Worm (Caenorhabditis elegans): Measurements from ENCODE around the gene flp-20.

The flp-20 gene

DNA sequence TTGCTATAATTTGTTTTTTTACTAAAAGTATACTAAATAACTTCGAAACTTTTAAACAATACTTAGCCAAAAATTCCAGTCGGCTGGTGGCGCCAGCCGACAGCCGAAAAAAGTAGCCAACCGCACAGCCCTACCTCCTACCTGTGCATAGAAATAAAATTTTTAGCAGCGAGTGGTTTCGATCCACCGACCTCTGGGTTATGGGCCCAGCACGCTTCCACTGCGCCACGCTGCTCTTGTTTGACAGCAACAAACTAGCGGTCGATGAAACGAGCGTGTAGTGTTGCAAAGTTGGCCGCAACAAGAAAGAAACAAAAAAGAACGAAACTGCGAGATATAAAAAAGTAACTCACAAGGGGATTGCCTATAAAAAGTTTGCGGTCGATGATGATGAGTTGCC is 23.3 kb upstream of the flp-20 start (continued):
- TF ChIP-seq xnd-1 (tag; optimal IDR thresholded peaks at IDR 0.05) (no peak), mxl-1 (tag; optimal IDR thresholded peaks at IDR 0.05) (peak; percentile 84), hmg-20 (GFP tag; IDR thresholded peaks at IDR 0.05) (no peak), efl-1 (GFP tag; optimal IDR thresholded peaks at IDR 0.05) (no peak), lin-54 (GFP tag; optimal IDR thresholded peaks at IDR 0.05) (peak; percentile 8), ceh-100 (GFP tag; IDR thresholded peaks at IDR 0.05) (0 out of 2 replicates have a peak, but pooled peaks have one; percentile 25), ama-1 (optimal IDR thresholded peaks at IDR 0.05) (no peak), ama-1 (GFP tag; optimal IDR thresholded peaks at IDR 0.05) (peak in 1 of 2 experiments; percentile 39), nhr-120 (GFP tag; IDR thresholded peaks at IDR 0.05) (no peak), B0261.1 (tag; optimal IDR thresholded peaks at IDR 0.05) (peak; percentile 84), madf-10 (tag; optimal IDR thresholded peaks at IDR 0.05) (peak; percentile 49), F39B2.1 (GFP tag; IDR thresholded peaks at IDR 0.05) (0 out of 2 replicates have a peak, but pooled peaks have one; percentile 41)

DNA sequence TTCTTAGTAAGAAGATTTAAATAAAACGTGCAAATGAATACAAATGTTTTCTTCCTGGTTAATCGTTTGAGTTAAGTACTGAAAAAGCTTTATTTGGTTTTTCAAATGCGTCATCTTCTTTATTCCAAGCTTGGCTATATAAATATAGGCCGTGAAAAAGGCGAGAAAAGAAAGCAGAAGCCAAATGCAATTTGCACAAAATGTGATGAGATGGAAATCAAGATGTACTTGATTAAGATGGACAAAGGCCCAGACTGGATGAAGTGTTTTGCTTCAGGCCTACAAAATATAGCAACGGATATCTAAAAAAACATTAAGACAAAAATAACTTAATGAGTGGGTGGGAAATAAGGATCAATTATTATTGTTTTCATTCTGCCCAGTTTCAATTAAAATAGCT is 22.5 kb upstream of the flp-20 start:
- TF ChIP-seq ZK185.1 (tag; optimal IDR thresholded peaks at IDR 0.05; ENCODE audit: poor library complexity, severe bottlenecking) (no peak), cebp-2 (GFP tag; IDR thresholded peaks at IDR 0.05) (no peak), hlh-12 (tag; optimal IDR thresholded peaks at IDR 0.05) (no peak), athp-1 (tag; optimal IDR thresholded peaks at IDR 0.05) (no peak), F23B12.7 (tag; optimal IDR thresholded peaks at IDR 0.05; ENCODE audit: insufficient read depth) (no peak), rcor-1 (GFP tag; IDR thresholded peaks at IDR 0.05) (no peak), sdz-38 (tag; optimal IDR thresholded peaks at IDR 0.05) (no peak), B0261.1 (tag; optimal IDR thresholded peaks at IDR 0.05) (no peak), B0336.3 (GFP tag; IDR thresholded peaks at IDR 0.05) (no peak), snpc-3.4 (tag; optimal IDR thresholded peaks at IDR 0.05) (no peak), nhr-120 (GFP tag; IDR thresholded peaks at IDR 0.05) (no peak), mes-4 (tag; optimal IDR thresholded peaks at IDR 0.05) (no peak), pbrm-1 (GFP tag; IDR thresholded peaks at IDR 0.05) (no peak), sea-2 (GFP tag; IDR thresholded peaks at IDR 0.05) (no peak), F57C9.4 (tag; optimal IDR thresholded peaks at IDR 0.05) (no peak), bed-1 (GFP tag; IDR thresholded peaks at IDR 0.05) (no peak), nhr-90 (tag; optimal IDR thresholded peaks at IDR 0.05) (no peak), him-1 (tag; optimal IDR thresholded peaks at IDR 0.05) (no peak)

DNA sequence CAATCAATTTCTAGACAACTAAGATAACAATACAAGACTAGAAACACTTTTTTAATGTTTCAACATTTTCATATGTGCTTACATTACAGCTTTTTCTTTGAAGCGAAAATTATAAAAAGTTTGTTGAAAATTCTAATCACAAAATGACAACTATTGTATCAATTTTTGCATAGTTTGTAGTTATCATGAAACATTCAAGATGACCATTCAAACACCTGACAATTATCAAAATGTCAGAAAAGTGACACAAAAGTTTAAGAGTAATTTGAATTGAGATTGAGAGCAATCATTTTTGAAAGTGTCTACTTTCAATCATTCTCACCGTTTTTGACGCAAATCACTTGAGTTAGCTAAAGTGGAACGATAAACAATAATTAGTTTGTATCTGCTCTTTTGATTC is 20.2 kb upstream of the flp-20 start:
- no peak for TF ChIP-seq hmg-20 (GFP tag; IDR thresholded peaks at IDR 0.05)
- TF ChIP-seq nhr-80 (tag; optimal IDR thresholded peaks at IDR 0.05) = peak; percentile 57

DNA sequence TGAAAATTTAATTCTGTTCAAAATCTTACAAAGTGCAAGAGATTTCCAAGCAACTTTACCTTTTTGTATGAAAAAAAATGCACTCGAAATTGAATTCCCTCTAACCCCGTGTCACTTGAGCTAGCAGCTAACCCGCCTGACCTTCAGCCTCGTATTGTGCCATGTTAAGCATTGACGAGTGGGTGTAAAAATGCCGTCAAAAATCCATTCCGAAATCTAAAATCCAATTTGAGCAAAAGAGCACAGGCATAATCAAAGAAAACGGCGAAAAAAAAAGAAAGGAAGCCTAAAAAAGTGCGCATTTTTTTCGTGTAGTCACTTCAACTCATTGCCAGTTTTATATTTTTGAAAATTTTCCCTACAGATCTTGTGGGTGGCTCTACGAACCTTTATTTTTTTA is 14.8 kb upstream of the flp-20 start, which contains the start of gene pkc-2:
Gene pkc-2 (plus strand): TSS at position 318 of the 400 bp plus-strand sequence.
- no peak for TF ChIP-seq attf-3 (GFP tag; conservative IDR thresholded peaks at IDR 0.05)
- TF ChIP-seq B0261.1 (tag; optimal IDR thresholded peaks at IDR 0.05) = no peak

DNA sequence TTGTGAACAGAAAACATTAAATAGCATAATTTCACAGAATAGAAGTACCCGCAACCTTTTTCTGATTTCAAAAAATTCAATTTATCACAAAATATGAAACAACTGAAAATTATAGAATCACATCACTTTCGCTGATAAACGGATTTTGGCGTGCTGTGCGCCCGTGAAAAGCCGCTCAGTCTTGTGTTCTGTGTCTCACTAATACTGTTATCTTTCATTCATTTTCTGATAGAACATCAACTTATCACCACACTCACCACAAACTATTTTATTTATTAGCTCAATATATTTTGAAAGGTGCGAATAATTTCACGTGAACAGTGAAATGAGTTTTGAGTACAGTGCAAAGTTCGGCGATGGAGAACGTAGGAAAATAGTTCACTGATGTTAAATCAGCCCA is 14.4 kb upstream of the flp-20 start:
- TF ChIP-seq nhr-80 (tag; optimal IDR thresholded peaks at IDR 0.05) (peak; percentile 64), lin-35 (GFP tag; optimal IDR thresholded peaks at IDR 0.05) (no peak)

DNA sequence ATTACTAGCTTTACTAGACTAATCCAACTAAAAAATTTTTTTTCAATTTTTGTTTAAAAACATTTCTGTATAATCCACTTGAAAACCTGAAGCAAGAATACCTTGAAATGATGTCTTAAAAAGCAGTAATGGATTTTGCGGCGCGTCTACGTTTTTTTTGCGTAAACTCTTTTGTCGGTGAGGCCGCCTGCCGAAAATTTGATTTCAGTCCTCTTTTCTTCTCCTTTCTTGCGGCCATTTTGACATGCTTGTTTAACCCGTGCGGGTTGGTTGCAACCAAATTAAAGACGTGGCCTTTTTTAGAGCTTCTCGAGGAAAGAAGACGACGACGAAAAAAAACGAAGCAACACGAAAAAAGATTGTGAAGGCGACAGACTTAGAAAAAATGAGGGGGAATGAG is 11.4 kb upstream of the flp-20 start:
- no peak for TF ChIP-seq egl-44 (GFP tag; IDR thresholded peaks at IDR 0.05)
- no peak for TF ChIP-seq dpl-1 (GFP tag; optimal IDR thresholded peaks at IDR 0.05)
- no peak for TF ChIP-seq madf-6 (GFP tag; IDR thresholded peaks at IDR 0.05)
- no peak for TF ChIP-seq nhr-120 (GFP tag; IDR thresholded peaks at IDR 0.05)

Measured in whole organism, young adult.